Worm (Caenorhabditis elegans) whole organism, midembryonic: ENCODE data around the gene fbxb-58.

ENCODE experiments used
- T22C8.4 ChIP-seq: fragments of 200-800 bp; sonication (Bioruptor generic); IDR thresholded peaks from 2 replicates; pipeline ENCODE4 v1.3.6; 2022; ENCODE audit warnings: missing genetic modification characterization, missing compliant biosample characterization
- cog-1 ChIP-seq: sonication (generic microtip); optimal IDR thresholded peaks from 2 replicates; lab custom pipeline; 2016; ENCODE audit warnings: missing genetic modification characterization, missing compliant biosample characterization
- flt-1 ChIP-seq: fragments of 200-800 bp; sonication (Bioruptor generic); IDR thresholded peaks from 2 replicates; pipeline ENCODE4 v1.3.6; 2022; ENCODE audit warnings: missing genetic modification characterization, missing compliant biosample characterization
- klf-2 ChIP-seq: fragments of 200-800 bp; sonication (Bioruptor generic); conservative IDR thresholded peaks from 2 replicates; pipeline ENCODE4 v1.3.6; 2022; ENCODE audit warnings: missing genetic modification reagents, missing genetic modification characterization, missing compliant biosample characterization
- med-1 ChIP-seq: sonication (generic microtip); optimal IDR thresholded peaks from 2 replicates; lab custom pipeline; 2017; ENCODE audit warnings: missing genetic modification characterization, mild to moderate bottlenecking, missing compliant biosample characterization, antibody characterized with exemption, missing genetic modification reagents; ENCODE audit not compliant: insufficient read depth
- ref-1 ChIP-seq: fragments of 200-800 bp; sonication (Bioruptor generic); conservative IDR thresholded peaks from 2 replicates; pipeline ENCODE4 v1.3.6; 2022; ENCODE audit warnings: missing genetic modification reagents, missing genetic modification characterization, missing compliant biosample characterization
- tab-1 ChIP-seq: fragments of 200-800 bp; sonication (Bioruptor generic); IDR thresholded peaks from 2 replicates; pipeline ENCODE4 v1.3.6; 2022; ENCODE audit warnings: missing genetic modification characterization, missing compliant biosample characterization
- ztf-23 ChIP-seq: fragments of 200-800 bp; sonication (Bioruptor generic); IDR thresholded peaks from 2 replicates; pipeline ENCODE4 v1.3.6; 2022; ENCODE audit warnings: missing genetic modification reagents, missing genetic modification characterization, missing compliant biosample characterization
- ztf-29 ChIP-seq: fragments of 200-800 bp; sonication (Bioruptor generic); IDR thresholded peaks from 2 replicates; pipeline ENCODE4 v1.3.6; 2022; ENCODE audit warnings: missing genetic modification reagents, missing genetic modification characterization, missing compliant biosample characterization

Gene fbxb-58

DNA sequence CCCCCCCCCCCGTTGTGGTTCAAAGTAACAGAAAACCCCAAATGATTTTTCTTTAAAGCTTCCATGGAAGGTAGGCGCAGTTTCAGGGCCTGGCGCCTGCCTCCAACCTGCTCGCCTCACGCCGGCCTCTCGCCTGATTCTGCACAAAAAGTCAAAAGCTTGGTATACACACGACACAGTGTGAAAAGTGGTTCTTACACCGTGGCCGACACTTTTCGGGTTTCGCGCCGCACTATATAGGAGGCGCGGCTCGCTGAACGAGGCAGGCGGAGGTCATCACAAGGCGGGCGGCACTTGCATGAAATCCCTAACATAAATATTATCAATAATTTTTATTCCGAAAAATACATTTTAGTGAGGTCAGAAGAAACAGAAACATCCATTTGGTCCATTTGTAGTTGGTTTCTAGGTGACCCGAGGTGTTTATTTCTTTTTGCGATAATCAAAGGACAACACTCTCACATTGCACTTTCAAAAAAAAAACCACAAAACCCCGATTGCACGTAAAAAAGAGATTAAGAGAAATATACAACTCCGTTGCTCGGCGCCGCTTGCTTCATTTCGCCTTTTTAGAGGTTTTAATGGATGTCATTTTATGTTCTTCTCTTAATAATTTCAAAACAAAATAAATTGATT, 3.1 kb downstream of the fbxb-58 start, which contains the start of gene ZK380.2:
ZK380.2 (plus strand) TSS at position 586 of the 636 bp plus-strand sequence.
- no peak for TF ChIP-seq ztf-23 (GFP tag; lab: Robert Waterston, UW)
- no peak for TF ChIP-seq tab-1
- TF ChIP-seq klf-2 (GFP tag; lab: Robert Waterston, UW) = no peak
- no peak for TF ChIP-seq T22C8.4 (GFP tag; lab: Robert Waterston, UW)
- no peak for TF ChIP-seq cog-1 (tag; lab: Kevin White, UChicago)
- TF ChIP-seq med-1 (GFP tag; lab: Kevin White, UChicago) = no peak
- TF ChIP-seq ref-1 (GFP tag; lab: Robert Waterston, UW) = no peak
- TF ChIP-seq ztf-29 (GFP tag; lab: Robert Waterston, UW) = no peak
- TF ChIP-seq flt-1 = no peak

DNA sequence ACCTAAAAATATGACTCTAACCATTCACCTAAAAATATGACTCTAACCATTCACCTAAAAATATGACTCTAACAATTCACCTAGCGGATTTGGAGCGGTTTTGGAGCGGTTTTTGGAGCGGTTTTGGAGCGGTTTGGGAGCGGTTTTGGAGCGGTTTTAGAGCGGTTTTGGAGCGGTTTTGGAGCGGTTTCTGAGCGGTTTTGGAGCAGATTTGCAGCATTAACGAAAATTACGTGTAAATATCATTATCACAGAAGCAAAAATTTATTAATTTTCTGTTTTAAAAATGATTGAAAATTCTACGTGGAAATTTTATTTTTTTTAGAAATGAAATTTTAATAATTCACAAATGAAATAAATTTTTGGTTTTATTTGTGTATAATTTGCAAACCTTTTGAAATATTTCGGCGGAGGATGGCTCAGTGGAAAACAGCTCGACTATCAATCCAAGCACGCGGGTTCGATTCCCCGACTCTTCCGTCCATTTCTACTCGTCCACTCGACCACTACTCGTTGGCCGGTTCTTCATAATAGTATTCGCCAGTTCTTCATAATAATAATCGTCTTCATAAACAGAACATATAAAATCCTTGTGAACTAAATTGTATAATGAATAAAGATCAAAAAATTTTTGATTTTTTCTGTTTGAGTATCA, 15.6 kb downstream of the fbxb-58 start:
- TF ChIP-seq ref-1 (GFP tag; lab: Robert Waterston, UW) = no peak
- TF ChIP-seq cog-1 (tag; lab: Kevin White, UChicago) = no peak
- TF ChIP-seq T22C8.4 (GFP tag; lab: Robert Waterston, UW) = no peak
- TF ChIP-seq ztf-29 (GFP tag; lab: Robert Waterston, UW) = no peak

- no peak for TF ChIP-seq T22C8.4 (GFP tag; lab: Robert Waterston, UW)
- no peak for TF ChIP-seq ztf-29 (GFP tag; lab: Robert Waterston, UW)
- TF ChIP-seq ztf-23 (GFP tag; lab: Robert Waterston, UW) = no peak
- TF ChIP-seq klf-2 (GFP tag; lab: Robert Waterston, UW) = no peak
- TF ChIP-seq med-1 (GFP tag; lab: Kevin White, UChicago) = no peak
- TF ChIP-seq ref-1 (GFP tag; lab: Robert Waterston, UW) = no peak
- TF ChIP-seq flt-1 = no peak
- TF ChIP-seq cog-1 (tag; lab: Kevin White, UChicago) = no peak
- TF ChIP-seq tab-1 = no peak
Measured at ce11 chrX:1651668-1652067, 23.7 kb downstream of the fbxb-58 start, which contains the start of gene ZK380.4. Gene ZK380.4 (minus strand): TSS chrX:1651994.

- TF ChIP-seq med-1 (GFP tag; lab: Kevin White, UChicago) (no peak), ztf-29 (GFP tag; lab: Robert Waterston, UW) (0 out of 2 replicates have a peak, but pooled peaks have one; percentile 26), flt-1 (no peak), T22C8.4 (GFP tag; lab: Robert Waterston, UW) (no peak), cog-1 (tag; lab: Kevin White, UChicago) (no peak), tab-1 (no peak), klf-2 (GFP tag; lab: Robert Waterston, UW) (no peak), ref-1 (GFP tag; lab: Robert Waterston, UW) (no peak), ztf-23 (GFP tag; lab: Robert Waterston, UW) (0 out of 2 replicates have a peak, but pooled peaks have one; percentile 53)
Measured at ce11 chrX:1654146-1654545, 26.2 kb downstream of the fbxb-58 start, which contains the start of gene ZK380.6. Gene ZK380.6 (plus strand): TSS chrX:1654446.

DNA sequence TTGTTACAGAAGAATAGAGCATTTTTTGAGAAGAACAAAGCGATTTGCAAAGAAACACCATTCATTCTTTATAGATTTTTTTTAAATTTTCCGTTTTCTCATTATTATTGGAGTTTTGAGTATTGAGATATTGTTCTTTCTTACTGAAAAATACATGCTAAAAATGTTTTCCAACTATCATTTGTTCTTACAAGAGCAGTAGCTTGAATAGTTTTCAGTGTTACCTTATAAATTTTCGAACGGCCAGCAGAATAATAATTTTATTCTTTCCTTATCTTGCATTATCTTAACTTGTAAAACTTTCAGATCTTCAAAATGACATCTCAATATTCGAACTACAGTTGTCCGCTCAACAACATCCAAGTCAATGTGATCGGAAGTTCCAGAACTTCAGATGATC, 27.3 kb downstream of the fbxb-58 start, which contains the start of gene tbx-32:
tbx-32 (plus strand) TSS at position 301 of the 400 bp plus-strand sequence.
- no peak for TF ChIP-seq cog-1 (tag; lab: Kevin White, UChicago)
- TF ChIP-seq T22C8.4 (GFP tag; lab: Robert Waterston, UW) = no peak
- TF ChIP-seq flt-1 = no peak
- TF ChIP-seq med-1 (GFP tag; lab: Kevin White, UChicago) = no peak
- TF ChIP-seq klf-2 (GFP tag; lab: Robert Waterston, UW) = no peak
- no peak for TF ChIP-seq ztf-23 (GFP tag; lab: Robert Waterston, UW)
- no peak for TF ChIP-seq tab-1
- no peak for TF ChIP-seq ref-1 (GFP tag; lab: Robert Waterston, UW)
- no peak for TF ChIP-seq ztf-29 (GFP tag; lab: Robert Waterston, UW)

ce11 chrX:1664925-1665324, 37.0 kb downstream of the fbxb-58 start, which contains the start of gene R09H3.2:
Gene R09H3.2 (minus strand): TSS chrX:1665025.
- TF ChIP-seq ztf-29 (GFP tag; lab: Robert Waterston, UW) = no peak
- TF ChIP-seq flt-1 = no peak
- no peak for TF ChIP-seq tab-1
- no peak for TF ChIP-seq med-1 (GFP tag; lab: Kevin White, UChicago)
- TF ChIP-seq T22C8.4 (GFP tag; lab: Robert Waterston, UW) = no peak
- TF ChIP-seq ztf-23 (GFP tag; lab: Robert Waterston, UW) = no peak
- TF ChIP-seq cog-1 (tag; lab: Kevin White, UChicago) = no peak
- TF ChIP-seq ref-1 (GFP tag; lab: Robert Waterston, UW) = no peak
- TF ChIP-seq klf-2 (GFP tag; lab: Robert Waterston, UW) = no peak

DNA sequence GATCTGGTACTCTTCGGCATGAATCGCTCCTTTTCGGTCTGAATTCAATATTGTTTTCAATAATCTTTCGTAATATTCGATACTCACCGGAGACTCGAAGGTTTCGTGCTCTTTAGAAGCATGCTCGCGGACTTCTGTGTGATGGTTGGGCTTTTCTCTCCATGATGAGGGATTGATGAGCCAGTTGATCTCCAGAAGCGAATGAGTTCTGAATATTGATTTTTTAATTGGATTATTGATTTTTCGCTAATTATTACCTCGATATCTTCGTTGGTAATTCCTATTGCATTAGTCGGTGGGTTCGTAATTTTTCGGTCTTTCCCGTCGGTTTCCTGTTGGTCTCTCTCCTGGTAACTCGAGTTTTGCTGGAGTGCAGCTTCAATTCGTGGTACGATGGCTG, 39.1 kb downstream of the fbxb-58 start:
- TF ChIP-seq cog-1 (tag; lab: Kevin White, UChicago) (no peak), ztf-29 (GFP tag; lab: Robert Waterston, UW) (no peak), ztf-23 (GFP tag; lab: Robert Waterston, UW) (no peak), med-1 (GFP tag; lab: Kevin White, UChicago) (no peak), tab-1 (no peak), klf-2 (GFP tag; lab: Robert Waterston, UW) (no peak), T22C8.4 (GFP tag; lab: Robert Waterston, UW) (no peak), ref-1 (GFP tag; lab: Robert Waterston, UW) (no peak), flt-1 (no peak)

DNA sequence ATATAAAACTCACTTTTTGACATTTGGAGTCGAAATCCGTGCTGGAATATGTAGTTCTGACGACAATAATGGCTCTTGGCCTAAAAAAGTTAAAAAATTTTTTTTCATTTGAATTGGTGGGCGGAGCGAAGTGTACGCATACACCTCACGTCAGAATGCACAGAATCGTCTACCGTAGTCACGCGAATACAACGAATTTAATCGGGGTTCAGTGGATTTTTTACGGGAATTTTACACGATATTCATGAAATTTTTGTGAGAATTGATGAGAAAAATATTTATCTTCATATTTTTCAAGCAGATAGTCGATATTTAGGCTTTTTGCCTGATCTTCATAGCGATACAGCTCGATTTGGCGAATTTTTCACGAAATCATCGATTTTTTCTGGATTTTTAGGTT, 40.8 kb downstream of the fbxb-58 start, which contains the start of gene R09H3.3:
R09H3.3 (minus strand) TSS at position 101 of the 400 bp plus-strand sequence.
- TF ChIP-seq cog-1 (tag; lab: Kevin White, UChicago) (no peak), T22C8.4 (GFP tag; lab: Robert Waterston, UW) (no peak), ref-1 (GFP tag; lab: Robert Waterston, UW) (no peak), ztf-23 (GFP tag; lab: Robert Waterston, UW) (no peak), ztf-29 (GFP tag; lab: Robert Waterston, UW) (no peak), flt-1 (no peak), klf-2 (GFP tag; lab: Robert Waterston, UW) (no peak), tab-1 (no peak), med-1 (GFP tag; lab: Kevin White, UChicago) (no peak)
